Fruit fly (Drosophila melanogaster) Kc167 (cell line): ENCODE results near the gene osp.

Experiments
- Sin3A ChIP-seq: fragments of >200 bp; optimal IDR thresholded peaks from 2 replicates; lab custom pipeline; 2018; ENCODE audit warnings: missing external identifiers
- h ChIP-seq: fragments of >200 bp; optimal IDR thresholded peaks from 3 replicates; lab custom pipeline; 2018; ENCODE audit warnings: missing external identifiers
- psq ChIP-seq: fragments of >200 bp; optimal IDR thresholded peaks from 2 replicates; lab custom pipeline; 2017; ENCODE audit warnings: missing external identifiers
- ttk ChIP-seq: sonication (Bioruptor generic); optimal IDR thresholded peaks from 2 replicates; lab custom pipeline; 2017; ENCODE audit warnings: missing external identifiers

- TF ChIP-seq h (lab: Kevin White, UChicago): no peak
- TF ChIP-seq ttk: no peak
- no peak for TF ChIP-seq psq
- no peak for TF ChIP-seq Sin3A
Observed at dm6 chr2L:14712245-14712644, 23.1 kb upstream of the osp start, which contains the start of gene CG15282.
